Fruit fly (Drosophila melanogaster): Measurements from ENCODE around the gene frm.

DNA sequence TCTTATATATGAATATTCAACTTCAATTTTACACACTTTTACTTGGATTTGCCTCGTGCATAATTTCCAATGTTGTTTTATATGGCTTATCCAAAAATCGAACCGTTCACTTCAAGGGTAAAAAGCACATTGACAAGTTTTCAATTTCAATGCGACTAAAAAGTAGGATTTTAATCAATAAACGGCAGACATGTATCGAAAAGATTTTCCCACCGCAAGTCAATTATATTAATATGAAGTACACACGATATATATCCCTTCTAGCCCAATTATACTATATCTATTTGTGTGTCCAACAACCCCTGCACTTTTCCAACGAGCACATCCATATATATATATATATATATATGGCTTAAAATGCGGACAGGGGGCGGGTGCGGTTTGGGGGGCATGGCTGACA lies 40.2 kb downstream of the frm start, which contains the start of gene CG34342:
- TF ChIP-seq CG16779 (tag; optimal IDR thresholded peaks at IDR 0.05), result no peak
- TF ChIP-seq topi (GFP tag; optimal IDR thresholded peaks at IDR 0.05), result no peak
- TF ChIP-seq CG34406 (GFP tag; optimal IDR thresholded peaks at IDR 0.05), result no peak
- TF ChIP-seq CG11762 (GFP tag; optimal IDR thresholded peaks at IDR 0.05; ENCODE audit: insufficient read depth), result no peak
- no peak for TF ChIP-seq CG6808 (GFP tag; optimal IDR thresholded peaks at IDR 0.05)
- TF ChIP-seq salr (GFP tag; optimal IDR thresholded peaks at IDR 0.05), result no peak
- TF ChIP-seq Sox14 (GFP tag; optimal IDR thresholded peaks at IDR 0.05), result no peak
- no peak for TF ChIP-seq Sox102F (GFP tag; optimal IDR thresholded peaks at IDR 0.05)
- no peak for TF ChIP-seq Eip93F (GFP tag; optimal IDR thresholded peaks at IDR 0.05)
- no peak for TF ChIP-seq Lpt (GFP tag; optimal IDR thresholded peaks at IDR 0.05)

Measured in whole organism, prepupa.